Worm (Caenorhabditis elegans) whole organism, late embryonic: ENCODE measurements around the gene Y11D7A.19.

Source experiments
- Y22D7AL.16 ChIP-seq: sonication (generic microtip); optimal IDR thresholded peaks from 2 replicates; lab custom pipeline; 2016; ENCODE audit warnings: missing genetic modification characterization, missing compliant biosample characterization
- ceh-24 ChIP-seq: sonication (generic microtip); optimal IDR thresholded peaks from 2 replicates; lab custom pipeline; 2016; ENCODE audit warnings: mild to moderate bottlenecking, missing genetic modification characterization, missing compliant biosample characterization
- ceh-9 ChIP-seq: sonication (generic microtip); optimal IDR thresholded peaks from 2 replicates; lab custom pipeline; 2016; ENCODE audit warnings: mild to moderate bottlenecking, missing genetic modification characterization, inconsistent platforms, missing compliant biosample characterization
- dve-1 ChIP-seq: sonication (generic microtip); optimal IDR thresholded peaks from 2 replicates; lab custom pipeline; 2017; ENCODE audit warnings: antibody characterized with exemption, mild to moderate bottlenecking, missing genetic modification characterization, missing compliant biosample characterization
- elt-2 ChIP-seq: sonication (generic microtip); optimal IDR thresholded peaks from 2 replicates; lab custom pipeline; 2016; ENCODE audit warnings: missing genetic modification reagents, missing genetic modification characterization, missing compliant biosample characterization
- nfya-1 ChIP-seq: sonication (generic microtip); optimal IDR thresholded peaks from 2 replicates; lab custom pipeline; 2017; ENCODE audit warnings: missing genetic modification characterization, mild to moderate bottlenecking, missing compliant biosample characterization, antibody characterized with exemption, moderate library complexity
- nhr-11 ChIP-seq: fragments of 150-350 bp; optimal IDR thresholded peaks from 2 replicates; lab custom pipeline; 2014; ENCODE audit warnings: missing biosample characterization, missing genetic modification characterization
- pqm-1 ChIP-seq: sonication (generic microtip); optimal IDR thresholded peaks from 2 replicates; lab custom pipeline; 2016; ENCODE audit warnings: missing genetic modification characterization, missing compliant biosample characterization
- ref-2 ChIP-seq: sonication (generic microtip); optimal IDR thresholded peaks from 2 replicates; lab custom pipeline; 2016; ENCODE audit warnings: missing genetic modification characterization, missing compliant biosample characterization

- TF ChIP-seq dve-1 (tag; lab: Kevin White, UChicago), result no peak
- no peak for TF ChIP-seq ceh-24 (tag; lab: Kevin White, UChicago)
- no peak for TF ChIP-seq ceh-9 (tag; lab: Kevin White, UChicago)
- no peak for TF ChIP-seq nfya-1
- no peak for TF ChIP-seq Y22D7AL.16 (tag; lab: Kevin White, UChicago)
- no peak for TF ChIP-seq nhr-11 (tag; lab: Kevin White, UChicago)
- no peak for TF ChIP-seq pqm-1 (tag; lab: Kevin White, UChicago)
- TF ChIP-seq ref-2 (tag; lab: Kevin White, UChicago), result no peak
- no peak for TF ChIP-seq elt-2 (tag; lab: Kevin White, UChicago)
These were observed 38.3 kb upstream of the Y11D7A.19 start, which contains the start of gene F49C12.5 for ce11 chrIV:9304617-9305016.
